Worm (Caenorhabditis elegans): ENCODE data around the gene gldi-9.

The gldi-9 gene

ce11 chrIII:2725221-2726203, 30.6 kb downstream of the gldi-9 start, which contains the start of gene cosa-1 (continued):
- no peak for TF ChIP-seq mes-4 (tag; optimal IDR thresholded peaks at IDR 0.05)
- TF ChIP-seq tbp1 (GFP tag; optimal IDR thresholded peaks at IDR 0.05), result peak; percentile 18
- TF ChIP-seq bed-1 (GFP tag; IDR thresholded peaks at IDR 0.05), result no peak
- TF ChIP-seq B0019.2 (GFP tag; conservative IDR thresholded peaks at IDR 0.05), result no peak
- no peak for TF ChIP-seq F55B11.4 (tag; optimal IDR thresholded peaks at IDR 0.05; ENCODE audit: borderline replicate concordance, insufficient read depth)
- no peak for TF ChIP-seq aptf-3 (GFP tag; IDR thresholded peaks at IDR 0.05)
- TF ChIP-seq him-1 (tag; optimal IDR thresholded peaks at IDR 0.05), result no peak
- TF ChIP-seq let-526 (GFP tag; IDR thresholded peaks at IDR 0.05), result no peak
- no peak for TF ChIP-seq ztf-6 (GFP tag; IDR thresholded peaks at IDR 0.05)
- TF ChIP-seq nhr-120 (GFP tag; IDR thresholded peaks at IDR 0.05), result no peak
- no peak for TF ChIP-seq Y79H2A.3 (GFP tag; conservative IDR thresholded peaks at IDR 0.05)
- peak; percentile 75; the same call in 1 of the 2 replicates for TF ChIP-seq ceh-91 (GFP tag; IDR thresholded peaks at IDR 0.05)
- no peak for TF ChIP-seq die-1 (tag; optimal IDR thresholded peaks at IDR 0.05)
- TF ChIP-seq zim-3 (tag; optimal IDR thresholded peaks at IDR 0.05), result no peak
- no peak for TF ChIP-seq ceh-27 (GFP tag; optimal IDR thresholded peaks at IDR 0.05)
- TF ChIP-seq ets-4 (GFP tag; optimal IDR thresholded peaks at IDR 0.05), result no peak
- no peak for TF ChIP-seq lin-35 (GFP tag; optimal IDR thresholded peaks at IDR 0.05)
- no peak for TF ChIP-seq ztf-28 (GFP tag; IDR thresholded peaks at IDR 0.05)
- no peak for TF ChIP-seq F57A8.1 (GFP tag; optimal IDR thresholded peaks at IDR 0.05)
- no peak for TF ChIP-seq Y95B8A.8 (GFP tag; IDR thresholded peaks at IDR 0.05)
- peak; percentile 37 for TF ChIP-seq efl-1 (GFP tag; optimal IDR thresholded peaks at IDR 0.05)
- no peak for TF ChIP-seq Y67H2A.10 (GFP tag; conservative IDR thresholded peaks at IDR 0.05)
- TF ChIP-seq lag-1 (GFP tag; IDR thresholded peaks at IDR 0.05), result no peak
- TF ChIP-seq lin-54 (GFP tag; optimal IDR thresholded peaks at IDR 0.05), result peak; percentile 38
- no peak for TF ChIP-seq lin-26 (GFP tag; IDR thresholded peaks at IDR 0.05)
- no peak for TF ChIP-seq hsf-1 (GFP tag; IDR thresholded peaks at IDR 0.05)
- no peak for TF ChIP-seq F39B2.1 (GFP tag; IDR thresholded peaks at IDR 0.05)
- TF ChIP-seq gei-17 (GFP tag; optimal IDR thresholded peaks at IDR 0.05), result no peak
- TF ChIP-seq F10E7.11 (tag; optimal IDR thresholded peaks at IDR 0.05), result no peak
- no peak for TF ChIP-seq ztf-3 (GFP tag; optimal IDR thresholded peaks at IDR 0.05)
- peak; percentile 20 for TF ChIP-seq tlf-1 (GFP tag; optimal IDR thresholded peaks at IDR 0.05)
- no peak for TF ChIP-seq F57C9.4 (tag; optimal IDR thresholded peaks at IDR 0.05)
- TF ChIP-seq madf-3 (GFP tag; IDR thresholded peaks at IDR 0.05), result no peak
- no peak for TF ChIP-seq C06A6.2 (GFP tag; conservative IDR thresholded peaks at IDR 0.05)
- TF ChIP-seq B0336.3 (GFP tag; IDR thresholded peaks at IDR 0.05), result no peak
- no peak for TF ChIP-seq snpc-4 (GFP tag; optimal IDR thresholded peaks at IDR 0.05)
- peak in 1 of 4 experiments; percentile 39 for TF ChIP-seq snpc-4 (tag; optimal IDR thresholded peaks at IDR 0.05)
- no peak for TF ChIP-seq pha-4 (tag; optimal IDR thresholded peaks at IDR 0.05)
- TF ChIP-seq hlh-12 (tag; optimal IDR thresholded peaks at IDR 0.05), result no peak
- TF ChIP-seq dpl-1 (GFP tag; optimal IDR thresholded peaks at IDR 0.05), result no peak
- TF ChIP-seq unc-62 (GFP tag; optimal IDR thresholded peaks at IDR 0.05), result no peak
- TF ChIP-seq snpc-1.3 (tag; optimal IDR thresholded peaks at IDR 0.05; ENCODE audit: insufficient read depth), result peak; percentile 26
- peak; percentile 99 for TF ChIP-seq lsl-1 (GFP tag; optimal IDR thresholded peaks at IDR 0.05)
- TF ChIP-seq sea-2 (GFP tag; IDR thresholded peaks at IDR 0.05), result no peak
- TF ChIP-seq lir-1 (GFP tag; conservative IDR thresholded peaks at IDR 0.05), result no peak
- no peak for TF ChIP-seq ekl-4 (GFP tag; IDR thresholded peaks at IDR 0.05)
- no peak for TF ChIP-seq dpff-1 (tag; optimal IDR thresholded peaks at IDR 0.05)
- TF ChIP-seq F37B4.10 (GFP tag; IDR thresholded peaks at IDR 0.05), result no peak

Measured in whole organism, young adult.